Fruit fly (Drosophila melanogaster) whole organism, embryonic: ENCODE results near the gene Polr3G.
A peak's percentile ranks its signal among the peaks of the same experiment; 100 is the strongest.

Source experiments
- CG10431 ChIP-seq: fragments of 200-800 bp; sonication (Bioruptor generic); optimal IDR thresholded peaks from 3 replicates; lab custom pipeline; 2018; ENCODE audit warnings: missing biosample characterization, mild to moderate bottlenecking, missing genetic modification characterization
- CG10543 ChIP-seq: fragments of 200-800 bp; sonication (Bioruptor generic); optimal IDR thresholded peaks from 3 replicates; lab custom pipeline; 2017; ENCODE audit warnings: missing biosample characterization, mild to moderate bottlenecking, missing genetic modification characterization, moderate library complexity
- CG10654 ChIP-seq: fragments of 200-800 bp; sonication (Bioruptor generic); optimal IDR thresholded peaks from 2 replicates; lab custom pipeline; 2016; ENCODE audit warnings: missing biosample characterization, missing genetic modification characterization
- CG11723 ChIP-seq: fragments of 200-800 bp; sonication (Bioruptor generic); optimal IDR thresholded peaks from 2 replicates; lab custom pipeline; 2017; ENCODE audit warnings: missing biosample characterization, mild to moderate bottlenecking, missing genetic modification characterization
- CG12155 ChIP-seq: fragments of 200-800 bp; sonication (Bioruptor generic); optimal IDR thresholded peaks from 3 replicates; lab custom pipeline; 2016; ENCODE audit warnings: missing biosample characterization, missing genetic modification characterization
- CG12236 ChIP-seq: fragments of 200-800 bp; sonication (Bioruptor generic); optimal IDR thresholded peaks from 2 replicates; lab custom pipeline; 2016; ENCODE audit warnings: missing biosample characterization, missing genetic modification characterization
- CG12659 ChIP-seq: fragments of 200-800 bp; sonication (Bioruptor generic); optimal IDR thresholded peaks from 3 replicates; lab custom pipeline; 2017; ENCODE audit warnings: mild to moderate bottlenecking, missing biosample characterization, missing genetic modification reagents, missing genetic modification characterization
- CG13123 ChIP-seq: fragments of 200-800 bp; sonication (Bioruptor generic); optimal IDR thresholded peaks from 2 replicates; lab custom pipeline; 2016; ENCODE audit warnings: missing biosample characterization, missing genetic modification characterization
- CG13287 ChIP-seq: fragments of 200-800 bp; sonication (Bioruptor generic); IDR thresholded peaks from 2 replicates; pipeline ENCODE4 v1.3.6; 2022; ENCODE audit warnings: missing biosample characterization, missing genetic modification characterization; ENCODE audit not compliant: partially characterized antibody
- CG15073 ChIP-seq: fragments of 200-800 bp; sonication (Bioruptor generic); optimal IDR thresholded peaks from 2 replicates; lab custom pipeline; 2016; ENCODE audit warnings: missing biosample characterization, missing genetic modification characterization
- CG3065 ChIP-seq: fragments of 200-800 bp; sonication (Bioruptor generic); optimal IDR thresholded peaks from 2 replicates; lab custom pipeline; 2016; ENCODE audit warnings: missing biosample characterization, missing genetic modification characterization
- CG3995 ChIP-seq: fragments of 200-800 bp; sonication (Bioruptor generic); optimal IDR thresholded peaks from 3 replicates; lab custom pipeline; 2016; ENCODE audit warnings: missing biosample characterization, missing genetic modification characterization
- CG6813 ChIP-seq: fragments of 200-800 bp; sonication (Bioruptor generic); optimal IDR thresholded peaks from 2 replicates; lab custom pipeline; 2017; ENCODE audit warnings: missing biosample characterization, missing genetic modification characterization, mild to moderate bottlenecking, moderate library complexity, missing genetic modification reagents
- CG7745 ChIP-seq: fragments of 200-800 bp; sonication (Bioruptor generic); optimal IDR thresholded peaks from 2 replicates; lab custom pipeline; 2018; ENCODE audit warnings: missing biosample characterization, mild to moderate bottlenecking, missing genetic modification characterization, moderate library complexity
- CG8359 ChIP-seq: fragments of 200-800 bp; sonication (Bioruptor generic); optimal IDR thresholded peaks from 2 replicates; lab custom pipeline; 2017; ENCODE audit warnings: missing biosample characterization, mild to moderate bottlenecking, missing genetic modification characterization, borderline replicate concordance
- CG8478 ChIP-seq: fragments of >200 bp; optimal IDR thresholded peaks from 2 replicates; lab custom pipeline; 2018
- CG8765 ChIP-seq: fragments of 200-800 bp; sonication (Bioruptor generic); IDR thresholded peaks from 2 replicates; pipeline ENCODE4 v1.3.6; 2022; ENCODE audit warnings: missing biosample characterization, missing genetic modification characterization
- CG8944 ChIP-seq: fragments of 200-800 bp; sonication (Bioruptor generic); optimal IDR thresholded peaks from 3 replicates; lab custom pipeline; 2016; ENCODE audit warnings: missing biosample characterization, missing genetic modification characterization
- CG9817 ChIP-seq: fragments of 200-800 bp; sonication (Bioruptor generic); optimal IDR thresholded peaks from 2 replicates; lab custom pipeline; 2018; ENCODE audit warnings: missing biosample characterization, mild to moderate bottlenecking, missing genetic modification characterization, moderate library complexity
- CG9932 ChIP-seq: fragments of 200-800 bp; sonication (Bioruptor generic); IDR thresholded peaks from 2 replicates; pipeline ENCODE4 v1.3.6; 2022; ENCODE audit warnings: missing biosample characterization, missing genetic modification characterization
- Chrac-16 ChIP-seq: fragments of 200-800 bp; sonication (Bioruptor generic); optimal IDR thresholded peaks from 3 replicates; lab custom pipeline; 2016; ENCODE audit warnings: missing biosample characterization, missing genetic modification characterization
- CoRest ChIP-seq: fragments of 200-800 bp; sonication (Bioruptor generic); optimal IDR thresholded peaks from 3 replicates; lab custom pipeline; 2018; ENCODE audit warnings: missing biosample characterization, mild to moderate bottlenecking, missing genetic modification characterization, moderate library complexity
- Jarid2 ChIP-seq: fragments of 200-800 bp; sonication (Bioruptor generic); optimal IDR thresholded peaks from 3 replicates; lab custom pipeline; 2017; ENCODE audit warnings: mild to moderate bottlenecking, missing biosample characterization, missing genetic modification reagents, missing genetic modification characterization
- Lhr ChIP-seq: fragments of 200-800 bp; sonication (Bioruptor generic); optimal IDR thresholded peaks from 3 replicates; lab custom pipeline; 2017; ENCODE audit warnings: mild to moderate bottlenecking, missing biosample characterization, missing genetic modification reagents, missing genetic modification characterization
- Mes4 ChIP-seq: fragments of 200-800 bp; sonication (Bioruptor generic); optimal IDR thresholded peaks from 2 replicates; lab custom pipeline; 2016; ENCODE audit warnings: missing biosample characterization, missing genetic modification characterization
- Nf-YC ChIP-seq: fragments of 200-800 bp; optimal IDR thresholded peaks from 3 replicates; lab custom pipeline; 2019; ENCODE audit warnings: missing biosample characterization, mild to moderate bottlenecking, missing genetic modification characterization, moderate library complexity
- Stat92E ChIP-seq, 3 experiments: fragments of >200 bp in 2 of 3; fragments of 200-800 bp in 1 of 3; sonication (Bioruptor generic) in 1 of 3; optimal IDR thresholded peaks; 2 replicates each; lab custom pipeline; 2017 to 2019; ENCODE audit warnings: missing biosample characterization in 3 of 3, missing genetic modification characterization in 3 of 3, mild to moderate bottlenecking in 1 of 3, moderate library complexity in 1 of 3
- Trl ChIP-seq, 3 experiments: fragments of >200 bp in 2 of 3; fragments of 200-800 bp in 1 of 3; sonication (Bioruptor generic) in 1 of 3; optimal IDR thresholded peaks; 2 replicates in 1 of 3; 3 replicates in 2 of 3; lab custom pipeline; 2016 to 2017; ENCODE audit warnings: missing biosample characterization in 1 of 3, missing genetic modification characterization in 1 of 3
- ab ChIP-seq: fragments of 200-800 bp; sonication (Bioruptor generic); optimal IDR thresholded peaks from 2 replicates; lab custom pipeline; 2016; ENCODE audit warnings: missing biosample characterization, missing genetic modification characterization
- caup ChIP-seq: fragments of 200-800 bp; sonication (Bioruptor generic); optimal IDR thresholded peaks from 3 replicates; lab custom pipeline; 2017; ENCODE audit warnings: missing biosample characterization, mild to moderate bottlenecking, missing genetic modification characterization, moderate library complexity; ENCODE audit not compliant: severe bottlenecking
- corto ChIP-seq: fragments of 200-800 bp; sonication (Bioruptor generic); optimal IDR thresholded peaks from 2 replicates; lab custom pipeline; 2016; ENCODE audit warnings: missing biosample characterization, mild to moderate bottlenecking, missing genetic modification characterization, moderate library complexity
- crol ChIP-seq: fragments of 200-800 bp; sonication (Bioruptor generic); IDR thresholded peaks from 2 replicates; pipeline ENCODE4 v1.3.6; 2022; ENCODE audit warnings: missing biosample characterization, missing genetic modification characterization
- crp ChIP-seq, 2 experiments: fragments of 200-800 bp; sonication (Bioruptor generic); optimal IDR thresholded peaks; 2 replicates in 1 of 2; 3 replicates in 1 of 2; lab custom pipeline; 2017; ENCODE audit warnings: missing biosample characterization in 2 of 2, missing genetic modification characterization in 2 of 2, mild to moderate bottlenecking in 1 of 2, moderate library complexity in 1 of 2
- dati ChIP-seq: fragments of 200-800 bp; sonication (Bioruptor generic); IDR thresholded peaks from 2 replicates; pipeline ENCODE4 v1.3.6; 2022; ENCODE audit warnings: missing biosample characterization, missing genetic modification characterization
- esg ChIP-seq: fragments of 200-800 bp; sonication (Bioruptor generic); conservative IDR thresholded peaks from 2 replicates; pipeline ENCODE4 v1.3.6; 2022; ENCODE audit warnings: missing biosample characterization, missing genetic modification characterization
- gcm ChIP-seq: fragments of 200-800 bp; sonication (Bioruptor generic); optimal IDR thresholded peaks from 2 replicates; lab custom pipeline; 2019; ENCODE audit warnings: missing biosample characterization, mild to moderate bottlenecking, missing genetic modification characterization, moderate library complexity
- grn ChIP-seq: fragments of 200-800 bp; sonication (Bioruptor generic); optimal IDR thresholded peaks from 3 replicates; lab custom pipeline; 2017; ENCODE audit warnings: missing biosample characterization, missing genetic modification characterization
- ind ChIP-seq: fragments of 200-800 bp; sonication (Bioruptor generic); optimal IDR thresholded peaks from 3 replicates; lab custom pipeline; 2016; ENCODE audit warnings: missing biosample characterization, missing genetic modification characterization
- insv ChIP-seq, 2 experiments: fragments of 200-800 bp; sonication (Bioruptor generic); optimal IDR thresholded peaks; 3 replicates each; lab custom pipeline; 2016 to 2018; ENCODE audit warnings: missing biosample characterization in 2 of 2, missing genetic modification characterization in 2 of 2
- inv ChIP-seq: fragments of 200-800 bp; sonication (Bioruptor generic); IDR thresholded peaks from 2 replicates; pipeline ENCODE4 v1.3.6; 2022; ENCODE audit warnings: missing biosample characterization, missing genetic modification characterization; ENCODE audit not compliant: partially characterized antibody
- kah ChIP-seq: fragments of 200-800 bp; sonication (Bioruptor generic); optimal IDR thresholded peaks from 2 replicates; lab custom pipeline; 2018; ENCODE audit warnings: missing biosample characterization, mild to moderate bottlenecking, missing genetic modification characterization
- nerfin-1 ChIP-seq: fragments of 200-800 bp; sonication (Bioruptor generic); optimal IDR thresholded peaks from 3 replicates; lab custom pipeline; 2019; ENCODE audit warnings: missing biosample characterization, mild to moderate bottlenecking, missing genetic modification characterization, moderate library complexity
- peb ChIP-seq: fragments of 200-800 bp; sonication (Bioruptor generic); IDR thresholded peaks from 2 replicates; pipeline ENCODE4 v1.3.6; 2022; ENCODE audit warnings: missing biosample characterization, missing genetic modification characterization
- pfk ChIP-seq: fragments of 200-800 bp; sonication (Bioruptor generic); optimal IDR thresholded peaks from 2 replicates; lab custom pipeline; 2018; ENCODE audit warnings: missing biosample characterization, mild to moderate bottlenecking, missing genetic modification characterization, moderate library complexity
- sc ChIP-seq, 3 experiments: fragments of >200 bp in 2 of 3; fragments of 200-800 bp in 1 of 3; sonication (Bioruptor generic) in 1 of 3; optimal IDR thresholded peaks; 2 replicates in 2 of 3; 3 replicates in 1 of 3; lab custom pipeline; 2017; ENCODE audit warnings: mild to moderate bottlenecking in 1 of 3, missing biosample characterization in 1 of 3, missing genetic modification characterization in 1 of 3, missing genetic modification reagents in 1 of 3
- sima ChIP-seq: fragments of 200-800 bp; sonication (Bioruptor generic); optimal IDR thresholded peaks from 2 replicates; lab custom pipeline; 2016; ENCODE audit warnings: missing biosample characterization, missing genetic modification characterization
- sna ChIP-seq: fragments of 200-800 bp; sonication (Bioruptor generic); IDR thresholded peaks from 2 replicates; pipeline ENCODE4 v1.3.6; 2022; ENCODE audit warnings: missing biosample characterization, missing genetic modification characterization; ENCODE audit not compliant: partially characterized antibody
- so ChIP-seq: fragments of 200-800 bp; sonication (Bioruptor generic); IDR thresholded peaks from 3 replicates; pipeline ENCODE4 v1.3.6; 2022; ENCODE audit warnings: missing biosample characterization, missing genetic modification characterization
- zf30C ChIP-seq: fragments of 200-800 bp; sonication (Bioruptor generic); optimal IDR thresholded peaks from 3 replicates; lab custom pipeline; 2018; ENCODE audit warnings: missing biosample characterization, mild to moderate bottlenecking, missing genetic modification characterization

The Polr3G gene

DNA sequence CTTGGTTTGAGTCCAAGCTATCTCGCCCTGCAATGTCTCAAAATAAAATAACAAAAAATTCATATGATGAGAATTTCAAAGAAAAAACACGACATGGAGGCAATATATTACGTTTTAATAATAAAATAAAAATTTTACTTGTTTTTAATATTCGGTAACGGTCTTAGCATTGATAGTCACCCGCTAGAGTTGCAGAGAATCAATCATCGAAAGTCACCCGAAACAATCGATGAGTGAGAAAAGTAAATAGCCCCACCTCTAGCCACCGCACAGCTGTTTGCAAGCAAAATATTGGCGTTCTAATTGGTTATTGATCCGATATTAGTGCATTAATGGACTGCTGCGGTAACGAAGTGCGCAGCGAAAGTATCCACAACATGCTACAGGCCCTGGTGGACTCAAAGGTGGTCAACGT, 49.1 kb upstream of the Polr3G start, which contains the start of gene CG34250 (continued):
- TF ChIP-seq dati (GFP tag; lab: Robert Waterston, UW) (no peak), grn (GFP tag; lab: Kevin White, UChicago) (no peak), Jarid2 (GFP tag; lab: Kevin White, UChicago) (no peak), CG12155 (GFP tag; lab: Kevin White, UChicago) (peak; percentile 38), esg (GFP tag; lab: Robert Waterston, UW) (no peak), caup (GFP tag; lab: Kevin White, UChicago) (peak; percentile 31), crol (GFP tag; lab: Robert Waterston, UW) (no peak), Trl (optimal IDR thresholded peaks at IDR 0.05; lab: Kevin White, UChicago) (no peak), Trl (GFP tag; optimal IDR thresholded peaks at IDR 0.05; lab: Kevin White, UChicago) (no peak), nerfin-1 (peak; percentile 25), corto (GFP tag; lab: Kevin White, UChicago) (peak; percentile 51), CG12659 (GFP tag; lab: Kevin White, UChicago) (peak; percentile 79), Lhr (GFP tag; lab: Kevin White, UChicago) (peak; percentile 76), inv (GFP tag; lab: Robert Waterston, UW) (peak; percentile 72; the same call in 1 of the 2 replicates), CG8478 (lab: Kevin White, UChicago) (no peak), CG8944 (GFP tag; lab: Kevin White, UChicago) (no peak), peb (GFP tag; lab: Robert Waterston, UW) (no peak), CG7745 (tag; lab: Kevin White, UChicago) (no peak), crp (GFP tag; optimal IDR thresholded peaks at IDR 0.05; lab: Kevin White, UChicago) (peak; percentile 95 to 99), CG12236 (GFP tag; lab: Kevin White, UChicago) (no peak), CG8765 (no peak), CG9817 (tag; lab: Kevin White, UChicago) (no peak), sc (optimal IDR thresholded peaks at IDR 0.05; lab: Kevin White, UChicago) (no peak), sc (GFP tag; optimal IDR thresholded peaks at IDR 0.05; lab: Kevin White, UChicago) (no peak), CG15073 (no peak), pfk (GFP tag; lab: Kevin White, UChicago) (no peak), CG10543 (GFP tag; lab: Kevin White, UChicago) (peak; percentile 56), Mes4 (GFP tag; lab: Kevin White, UChicago) (no peak), Nf-YC (peak; percentile 75), ind (GFP tag; lab: Kevin White, UChicago) (peak; percentile 44), insv (GFP tag; optimal IDR thresholded peaks at IDR 0.05; lab: Kevin White, UChicago) (peak in 1 of 2 experiments; percentile 50), sna (GFP tag; lab: Robert Waterston, UW) (peak; percentile 76), Chrac-16 (GFP tag; lab: Kevin White, UChicago) (peak; percentile 37), zf30C (GFP tag; lab: Kevin White, UChicago) (no peak), CG10654 (GFP tag; lab: Kevin White, UChicago) (peak; percentile 11), sima (GFP tag; lab: Kevin White, UChicago) (no peak), kah (no peak), CG13287 (GFP tag; lab: Robert Waterston, UW) (peak; percentile 87), Stat92E (GFP tag; optimal IDR thresholded peaks at IDR 0.05; lab: Kevin White, UChicago) (peak in 1 of 3 experiments; percentile 72), CG9932 (GFP tag; lab: Robert Waterston, UW) (peak; percentile 66), ab (GFP tag; lab: Kevin White, UChicago) (no peak), CG6813 (no peak), CG8359 (GFP tag; lab: Kevin White, UChicago) (no peak), gcm (no peak), so (GFP tag; lab: Robert Waterston, UW) (no peak), CG3995 (GFP tag; lab: Kevin White, UChicago) (peak; percentile 69), CG10431 (GFP tag; lab: Kevin White, UChicago) (peak; percentile 12), CG11723 (GFP tag; lab: Kevin White, UChicago) (no peak), CG3065 (GFP tag; lab: Kevin White, UChicago) (no peak), CoRest (tag; lab: Kevin White, UChicago) (peak; percentile 46), CG13123 (GFP tag; lab: Kevin White, UChicago) (peak; percentile 36)
